Fruit fly (Drosophila melanogaster): Measurements from ENCODE around the gene CG14989.

DNA sequence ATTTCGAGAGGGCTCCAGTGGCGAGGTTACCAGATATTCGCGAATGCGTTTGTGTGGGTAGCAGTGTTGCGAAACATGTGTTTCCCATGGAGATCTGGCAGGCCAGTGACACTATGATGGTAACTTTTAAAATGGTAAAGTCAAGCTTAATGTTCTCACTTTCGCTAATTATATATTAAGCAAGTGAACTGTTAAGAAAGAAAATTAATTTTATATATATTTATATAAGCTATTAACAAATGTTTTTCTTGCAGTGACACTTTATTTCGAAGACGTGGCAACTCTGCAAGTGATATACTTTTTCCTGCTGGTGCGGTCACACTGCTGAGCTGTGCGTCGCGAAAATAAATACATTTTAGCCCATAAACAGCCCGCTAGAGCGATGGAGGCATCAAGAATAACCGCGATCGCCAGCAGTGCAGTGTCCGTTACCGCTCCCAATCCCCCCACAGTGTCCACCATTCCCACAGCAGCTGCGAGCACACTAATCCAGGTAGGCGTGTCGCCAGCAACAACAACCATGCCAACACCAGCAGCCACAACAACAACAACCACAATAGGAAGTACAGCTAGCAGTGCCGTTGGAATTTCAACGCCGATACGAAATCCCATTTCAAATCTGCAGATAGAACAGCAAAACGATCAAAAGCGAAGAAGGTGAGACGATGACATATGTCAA is 47.0 kb upstream of the CG14989 start, which contains the start of the genes CG11593 and Rcd5:
- no peak for TF ChIP-seq CG8478 (optimal IDR thresholded peaks at IDR 0.05)
- no peak for TF ChIP-seq CTCF (optimal IDR thresholded peaks at IDR 0.05)

Measured in S2 (cell line).